Fruit fly (Drosophila melanogaster) whole organism, pupa: ENCODE measurements around the gene CG14314.

ENCODE experiments used
- CG13204 ChIP-seq: fragments of 200-800 bp; sonication (Bioruptor generic); optimal IDR thresholded peaks from 2 replicates; lab custom pipeline; 2018; ENCODE audit warnings: missing biosample characterization, mild to moderate bottlenecking, missing genetic modification characterization, moderate library complexity
- CG4496 ChIP-seq: fragments of 200-800 bp; sonication (Bioruptor generic); IDR thresholded peaks from 3 replicates; pipeline ENCODE4 v1.3.6; 2022; ENCODE audit warnings: missing biosample characterization, missing genetic modification characterization

DNA sequence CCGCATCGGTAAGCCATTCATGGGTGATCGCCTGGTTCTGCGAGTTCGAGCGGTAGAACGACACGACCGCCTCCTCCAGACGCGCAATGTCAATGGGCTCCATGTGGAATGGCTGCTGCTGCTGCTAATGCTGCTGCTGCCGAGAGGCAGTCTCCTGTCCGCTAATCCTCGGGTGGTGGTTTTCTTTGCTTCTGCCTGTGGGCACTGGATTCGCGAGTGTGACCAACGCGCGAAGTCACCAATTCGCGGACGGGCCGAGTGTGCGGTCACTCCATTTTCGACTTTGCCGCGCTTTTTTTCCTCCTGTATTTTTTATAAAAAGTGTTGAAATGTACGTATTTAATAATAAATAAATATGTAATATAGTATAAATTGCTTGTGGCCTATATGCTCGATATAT, 32.7 kb upstream of the CG14314 start, which contains the start of gene cdm:
- TF ChIP-seq CG13204 (no peak), CG4496 (GFP tag; lab: Robert Waterston, UW) (no peak)
